Worm (Caenorhabditis elegans): ENCODE results near the gene cutl-29.

DNA sequence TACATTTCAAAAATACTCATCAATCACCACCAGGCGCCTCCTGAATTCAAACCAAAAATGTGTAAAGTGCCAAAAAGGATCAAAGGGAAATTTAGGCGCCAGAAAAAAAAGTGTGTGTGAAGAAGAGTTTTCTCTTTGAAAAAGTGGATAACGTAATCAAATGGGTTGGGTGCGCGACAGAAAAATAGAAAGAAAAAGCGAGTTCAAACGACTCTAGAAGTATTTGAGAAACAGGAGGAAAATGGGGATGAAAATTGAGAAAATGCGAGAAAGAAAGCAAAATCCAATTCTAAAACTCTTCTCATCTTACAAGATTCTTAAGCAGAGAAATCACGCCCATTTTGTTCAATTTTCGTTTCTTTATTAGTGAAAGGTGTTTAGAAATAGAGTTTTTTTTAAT is 37.7 kb upstream of the cutl-29 start:
- no peak for TF ChIP-seq fkh-10 (GFP tag; optimal IDR thresholded peaks at IDR 0.05)
- TF ChIP-seq lin-1 (GFP tag; IDR thresholded peaks at IDR 0.05), result no peak
- no peak for TF ChIP-seq ztf-11 (tag; optimal IDR thresholded peaks at IDR 0.05)
- TF ChIP-seq Y5F2A.4 (GFP tag; optimal IDR thresholded peaks at IDR 0.05), result no peak
- TF ChIP-seq ama-1 (optimal IDR thresholded peaks at IDR 0.05), result no peak
- no peak for TF ChIP-seq nhr-11 (tag; optimal IDR thresholded peaks at IDR 0.05)
- no peak for TF ChIP-seq nhr-76 (tag; optimal IDR thresholded peaks at IDR 0.05)
- no peak for TF ChIP-seq saeg-2 (GFP tag; IDR thresholded peaks at IDR 0.05)
- no peak for TF ChIP-seq lsy-2 (tag; optimal IDR thresholded peaks at IDR 0.05)
- no peak for TF ChIP-seq zfp-3 (GFP tag; conservative IDR thresholded peaks at IDR 0.05)
